Fruit fly (Drosophila melanogaster): ENCODE measurements around the gene HP4.

DNA sequence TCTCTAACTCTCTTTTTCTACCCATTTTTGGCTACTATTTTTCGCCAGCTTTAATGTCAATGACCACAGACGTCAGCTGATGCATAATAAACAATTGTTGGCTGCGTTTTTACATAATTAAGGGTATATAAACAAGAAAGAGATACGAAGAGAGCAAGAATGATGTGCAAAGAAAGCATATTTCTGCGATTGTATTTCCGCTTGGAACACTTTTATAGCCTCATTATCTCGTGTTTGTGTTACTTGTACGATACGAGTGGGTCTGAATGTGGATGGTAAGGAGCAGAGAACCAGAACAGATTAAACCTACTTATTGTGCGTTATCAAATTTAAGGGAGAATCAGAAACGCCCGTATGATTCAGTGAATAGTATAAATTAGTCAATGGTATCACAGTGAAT lies 41.1 kb downstream of the HP4 start:
- TF ChIP-seq Hmx (GFP tag; optimal IDR thresholded peaks at IDR 0.05) (no peak), Lpt (GFP tag; optimal IDR thresholded peaks at IDR 0.05) (no peak), insv (GFP tag; optimal IDR thresholded peaks at IDR 0.05) (no peak)

All from whole organism, embryonic.